Worm (Caenorhabditis elegans) whole organism, L2 larva: ENCODE measurements around the gene C25A11.2.

Source experiments
- F13H6.1 ChIP-seq: sonication (generic microtip); optimal IDR thresholded peaks from 2 replicates; lab custom pipeline; 2016; ENCODE audit warnings: missing genetic modification characterization, missing compliant biosample characterization
- ama-1 ChIP-seq: fragments of 150-350 bp; optimal IDR thresholded peaks from 2 replicates; lab custom pipeline; 2018; ENCODE audit warnings: inconsistent platforms
- ceh-82 ChIP-seq: fragments of 150-350 bp; optimal IDR thresholded peaks from 2 replicates; lab custom pipeline; 2014; ENCODE audit warnings: missing biosample characterization, missing genetic modification characterization
- lin-13 ChIP-seq: fragments of 150-350 bp; optimal IDR thresholded peaks from 2 replicates; lab custom pipeline; 2014; ENCODE audit warnings: missing biosample characterization, missing genetic modification reagents, missing genetic modification characterization
- nhr-10 ChIP-seq: sonication (generic microtip); optimal IDR thresholded peaks from 2 replicates; lab custom pipeline; 2017; ENCODE audit warnings: missing biosample characterization, missing genetic modification characterization
- nhr-12 ChIP-seq: fragments of 150-350 bp; optimal IDR thresholded peaks from 2 replicates; lab custom pipeline; 2014; ENCODE audit warnings: missing biosample characterization, missing genetic modification characterization
- nhr-237 ChIP-seq: fragments of 150-350 bp; optimal IDR thresholded peaks from 2 replicates; lab custom pipeline; 2014; ENCODE audit warnings: missing biosample characterization, missing genetic modification characterization
- sem-4 ChIP-seq: fragments of 150-350 bp; optimal IDR thresholded peaks from 2 replicates; lab custom pipeline; 2014; ENCODE audit warnings: missing biosample characterization, missing genetic modification reagents, missing genetic modification characterization
- skn-1 ChIP-seq: sonication (generic microtip); optimal IDR thresholded peaks from 2 replicates; lab custom pipeline; 2017; ENCODE audit warnings: missing biosample characterization, missing genetic modification characterization
- zag-1 ChIP-seq: fragments of 150-350 bp; optimal IDR thresholded peaks from 2 replicates; lab custom pipeline; 2014; ENCODE audit warnings: missing biosample characterization, missing genetic modification characterization

- TF ChIP-seq F13H6.1 (no peak), ceh-82 (tag; lab: Kevin White, UChicago) (no peak), ama-1 (lab: Kevin White, UChicago) (no peak), skn-1 (tag; lab: Kevin White, UChicago) (no peak), sem-4 (tag; lab: Kevin White, UChicago) (no peak), nhr-237 (tag; lab: Kevin White, UChicago) (no peak), nhr-10 (tag; lab: Kevin White, UChicago) (no peak), lin-13 (GFP tag; lab: Kevin White, UChicago) (no peak), nhr-12 (tag; lab: Kevin White, UChicago) (no peak), zag-1 (tag; lab: Kevin White, UChicago) (no peak)
These were observed 44.8 kb upstream of the C25A11.2 start for ce11 chrX:9069070-9069469.
